Worm (Caenorhabditis elegans) whole organism, L4 larva: ENCODE results near the gene F49E11.2.

Source experiments
- T20F7.1 ChIP-seq: fragments of 200-800 bp; sonication (Bioruptor generic); optimal IDR thresholded peaks from 2 replicates; lab custom pipeline; 2018; ENCODE audit warnings: mild to moderate bottlenecking, missing genetic modification characterization, missing compliant biosample characterization
- aly-2 ChIP-seq: sonication (generic microtip); optimal IDR thresholded peaks from 2 replicates; lab custom pipeline; 2018; ENCODE audit warnings: missing biosample characterization, missing genetic modification characterization
- ceh-28 ChIP-seq: fragments of 150-350 bp; optimal IDR thresholded peaks from 2 replicates; lab custom pipeline; 2014; ENCODE audit warnings: missing biosample characterization, missing genetic modification reagents, missing genetic modification characterization
- fkh-10 ChIP-seq: fragments of 150-350 bp; optimal IDR thresholded peaks from 2 replicates; lab custom pipeline; 2014; ENCODE audit warnings: missing biosample characterization, missing genetic modification reagents, missing genetic modification characterization
- fos-1 ChIP-seq: fragments of 150-350 bp; optimal IDR thresholded peaks from 2 replicates; lab custom pipeline; 2014; ENCODE audit warnings: missing biosample characterization, missing genetic modification characterization
- lin-39 ChIP-seq: fragments of 150-350 bp; optimal IDR thresholded peaks from 2 replicates; lab custom pipeline; 2014; ENCODE audit warnings: missing biosample characterization, missing genetic modification reagents, missing genetic modification characterization
- mdt-29 ChIP-seq: fragments of 200-800 bp; sonication (Bioruptor generic); IDR thresholded peaks from 2 replicates; pipeline ENCODE4 v1.3.6; 2022; ENCODE audit warnings: missing genetic modification reagents, missing genetic modification characterization, missing compliant biosample characterization
- mep-1 ChIP-seq: fragments of 150-350 bp; sonication (generic microtip); optimal IDR thresholded peaks from 3 replicates; lab custom pipeline; 2014; ENCODE audit warnings: missing biosample characterization, missing genetic modification characterization
- php-3 ChIP-seq: fragments of 200-800 bp; sonication (Bioruptor generic); IDR thresholded peaks from 2 replicates; pipeline ENCODE4 v1.3.6; 2022; ENCODE audit warnings: missing genetic modification reagents, missing genetic modification characterization, missing compliant biosample characterization
- unc-62 ChIP-seq, 3 experiments: fragments of 150-350 bp in 1 of 3; sonication (generic microtip); optimal IDR thresholded peaks in 2 of 3; peaks in 1 of 3; 1 replicate in 1 of 3; 2 replicates in 2 of 3; lab custom pipeline; 2014 to 2017; ENCODE audit warnings: missing biosample characterization in 3 of 3, missing genetic modification characterization in 3 of 3, missing genetic modification reagents in 3 of 3, missing genotype in 1 of 3
- vab-7 ChIP-seq: fragments of 200-800 bp; sonication (Bioruptor generic); IDR thresholded peaks from 2 replicates; pipeline ENCODE4 v1.3.6; 2022; ENCODE audit warnings: missing genetic modification reagents, missing genetic modification characterization, missing compliant biosample characterization
- zag-1 ChIP-seq: fragments of 150-350 bp; optimal IDR thresholded peaks from 2 replicates; lab custom pipeline; 2014; ENCODE audit warnings: missing biosample characterization, missing genetic modification characterization

DNA sequence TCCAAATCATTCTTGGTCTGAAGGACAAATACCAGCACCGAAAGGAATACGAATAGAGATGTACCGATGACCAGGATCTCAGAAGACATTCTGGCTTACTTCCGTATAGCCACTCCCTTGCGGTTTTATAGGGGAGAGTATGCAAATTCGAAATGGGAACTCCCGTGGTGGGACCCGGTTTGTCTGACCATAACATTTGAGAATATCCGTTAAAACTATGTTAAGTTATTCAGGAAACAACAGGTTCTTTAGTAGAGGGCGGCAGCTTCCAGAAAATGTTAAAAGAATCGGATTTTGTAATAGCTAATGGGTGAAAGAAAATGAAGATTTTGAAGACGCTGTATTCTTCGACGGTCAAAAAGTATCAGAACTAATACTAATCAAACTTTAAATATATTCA lies 28.4 kb upstream of the F49E11.2 start, which contains the start of gene col-131:
- TF ChIP-seq vab-7 (GFP tag; lab: Robert Waterston, UW), result no peak
- TF ChIP-seq zag-1 (tag; lab: Kevin White, UChicago), result no peak
- TF ChIP-seq mep-1 (tag; lab: Kevin White, UChicago), result no peak
- no peak for TF ChIP-seq php-3 (GFP tag; lab: Robert Waterston, UW)
- TF ChIP-seq fkh-10 (GFP tag; lab: Kevin White, UChicago), result no peak
- TF ChIP-seq fos-1 (tag; lab: Kevin White, UChicago), result no peak
- no peak for TF ChIP-seq aly-2 (tag; lab: Kevin White, UChicago)
- no peak for TF ChIP-seq lin-39 (tag; lab: Kevin White, UChicago)
- TF ChIP-seq mdt-29 (GFP tag; lab: Robert Waterston, UW), result no peak
- no peak for TF ChIP-seq ceh-28 (tag; lab: Kevin White, UChicago)
- no peak for TF ChIP-seq unc-62 (GFP tag; optimal IDR thresholded peaks at IDR 0.05 in 1 of 2; lab: Kevin White, UChicago)
- TF ChIP-seq unc-62 (tag; optimal IDR thresholded peaks at IDR 0.05; lab: Kevin White, UChicago), result no peak
- no peak for TF ChIP-seq T20F7.1 (GFP tag; lab: Kevin White, UChicago)
